Fruit fly (Drosophila melanogaster) whole organism, embryonic: ENCODE data around the gene Dhc36C.

Source experiments
- Antp ChIP-seq: fragments of 200-800 bp; sonication (Bioruptor generic); optimal IDR thresholded peaks from 3 replicates; lab custom pipeline; 2016; ENCODE audit warnings: missing biosample characterization, missing genetic modification characterization
- Bdp1 ChIP-seq: fragments of 200-800 bp; sonication (Bioruptor generic); optimal IDR thresholded peaks from 3 replicates; lab custom pipeline; 2016; ENCODE audit warnings: missing biosample characterization, missing genetic modification characterization
- BtbVII ChIP-seq: fragments of 200-800 bp; sonication (Bioruptor generic); optimal IDR thresholded peaks from 3 replicates; lab custom pipeline; 2017; ENCODE audit warnings: missing biosample characterization, mild to moderate bottlenecking, missing genetic modification characterization
- CG10147 ChIP-seq: fragments of 200-800 bp; sonication (Bioruptor generic); optimal IDR thresholded peaks from 2 replicates; lab custom pipeline; 2019; ENCODE audit warnings: missing biosample characterization, mild to moderate bottlenecking, missing genetic modification characterization, moderate library complexity
- CG10959 ChIP-seq: fragments of 200-800 bp; sonication (Bioruptor generic); IDR thresholded peaks from 2 replicates; pipeline ENCODE4 v1.3.6; 2022; ENCODE audit warnings: missing biosample characterization, missing genetic modification characterization
- CG12155 ChIP-seq: fragments of 200-800 bp; sonication (Bioruptor generic); optimal IDR thresholded peaks from 3 replicates; lab custom pipeline; 2016; ENCODE audit warnings: missing biosample characterization, missing genetic modification characterization
- CG12236 ChIP-seq: fragments of 200-800 bp; sonication (Bioruptor generic); optimal IDR thresholded peaks from 2 replicates; lab custom pipeline; 2016; ENCODE audit warnings: missing biosample characterization, missing genetic modification characterization
- CG12299 ChIP-seq: fragments of 200-800 bp; sonication (Bioruptor generic); optimal IDR thresholded peaks from 2 replicates; lab custom pipeline; 2018; ENCODE audit warnings: missing biosample characterization, mild to moderate bottlenecking, missing genetic modification characterization
- CG13287 ChIP-seq: fragments of 200-800 bp; sonication (Bioruptor generic); IDR thresholded peaks from 2 replicates; pipeline ENCODE4 v1.3.6; 2022; ENCODE audit warnings: missing biosample characterization, missing genetic modification characterization; ENCODE audit not compliant: partially characterized antibody
- CG14710 ChIP-seq: fragments of 200-800 bp; sonication (Bioruptor generic); optimal IDR thresholded peaks from 3 replicates; lab custom pipeline; 2019; ENCODE audit warnings: missing biosample characterization, mild to moderate bottlenecking, missing genetic modification characterization, moderate library complexity
- CG17186 ChIP-seq: fragments of 200-800 bp; sonication (Bioruptor generic); optimal IDR thresholded peaks from 3 replicates; lab custom pipeline; 2017; ENCODE audit warnings: missing biosample characterization, missing genetic modification reagents, missing genetic modification characterization
- CG1792 ChIP-seq: fragments of 200-800 bp; sonication (Bioruptor generic); optimal IDR thresholded peaks from 2 replicates; lab custom pipeline; 2016; ENCODE audit warnings: missing biosample characterization, missing genetic modification characterization
- CG1832 ChIP-seq: fragments of 200-800 bp; sonication (Bioruptor generic); optimal IDR thresholded peaks from 2 replicates; lab custom pipeline; 2017; ENCODE audit warnings: missing biosample characterization, mild to moderate bottlenecking, missing genetic modification characterization, inconsistent platforms
- CG2712 ChIP-seq: fragments of 200-800 bp; optimal IDR thresholded peaks from 3 replicates; lab custom pipeline; 2019; ENCODE audit warnings: missing biosample characterization, mild to moderate bottlenecking, missing genetic modification characterization, moderate library complexity
- CG32532 ChIP-seq: fragments of 200-800 bp; sonication (Bioruptor generic); IDR thresholded peaks from 2 replicates; pipeline ENCODE4 v1.3.6; 2022; ENCODE audit warnings: missing biosample characterization, missing genetic modification characterization
- CG5245 ChIP-seq: fragments of 200-800 bp; sonication (Bioruptor generic); optimal IDR thresholded peaks from 3 replicates; lab custom pipeline; 2016; ENCODE audit warnings: missing biosample characterization, missing genetic modification characterization
- CG5953 ChIP-seq: fragments of 200-800 bp; sonication (Bioruptor generic); IDR thresholded peaks from 2 replicates; pipeline ENCODE4 v1.3.6; 2022; ENCODE audit warnings: missing biosample characterization, missing genetic modification characterization
- CG7372 ChIP-seq: fragments of 200-800 bp; sonication (Bioruptor generic); IDR thresholded peaks from 2 replicates; pipeline ENCODE4 v1.3.6; 2022; ENCODE audit warnings: missing biosample characterization, missing genetic modification characterization
- CG7786 ChIP-seq: fragments of 200-800 bp; sonication (Bioruptor generic); optimal IDR thresholded peaks from 2 replicates; lab custom pipeline; 2016; ENCODE audit warnings: missing biosample characterization, missing genetic modification characterization
- ERR ChIP-seq: fragments of 200-800 bp; sonication (Bioruptor generic); optimal IDR thresholded peaks from 2 replicates; lab custom pipeline; 2016; ENCODE audit warnings: missing biosample characterization, missing genetic modification characterization
- Myb ChIP-seq: fragments of 200-800 bp; sonication (Bioruptor generic); optimal IDR thresholded peaks from 2 replicates; lab custom pipeline; 2016; ENCODE audit warnings: missing biosample characterization, missing genetic modification characterization
- Oli ChIP-seq: fragments of 200-800 bp; sonication (Bioruptor generic); optimal IDR thresholded peaks from 2 replicates; lab custom pipeline; 2018; ENCODE audit warnings: missing biosample characterization, mild to moderate bottlenecking, missing genetic modification characterization, moderate library complexity
- Sox100B ChIP-seq: fragments of 200-800 bp; sonication (Bioruptor generic); optimal IDR thresholded peaks from 3 replicates; lab custom pipeline; 2018; ENCODE audit warnings: missing biosample characterization, mild to moderate bottlenecking, missing genetic modification characterization
- Sry-β ChIP-seq: fragments of 200-800 bp; sonication (Bioruptor generic); optimal IDR thresholded peaks from 2 replicates; lab custom pipeline; 2018; ENCODE audit warnings: missing biosample characterization, mild to moderate bottlenecking, missing genetic modification characterization, moderate library complexity
- TFAM ChIP-seq: fragments of 200-800 bp; sonication (Bioruptor generic); optimal IDR thresholded peaks from 2 replicates; lab custom pipeline; 2017; ENCODE audit warnings: missing biosample characterization, missing genetic modification characterization, inconsistent platforms
- aop ChIP-seq: fragments of 200-800 bp; sonication (Bioruptor generic); IDR thresholded peaks from 2 replicates; pipeline ENCODE4 v1.3.6; 2022; ENCODE audit warnings: missing biosample characterization, missing genetic modification characterization
- crc ChIP-seq: fragments of 200-800 bp; sonication (Bioruptor generic); optimal IDR thresholded peaks from 2 replicates; lab custom pipeline; 2016; ENCODE audit warnings: missing biosample characterization, missing genetic modification characterization
- crp ChIP-seq, 2 experiments: fragments of 200-800 bp; sonication (Bioruptor generic); optimal IDR thresholded peaks; 2 replicates in 1 of 2; 3 replicates in 1 of 2; lab custom pipeline; 2017; ENCODE audit warnings: missing biosample characterization in 2 of 2, missing genetic modification characterization in 2 of 2, mild to moderate bottlenecking in 1 of 2, moderate library complexity in 1 of 2
- dimm ChIP-seq: fragments of 200-800 bp; sonication (Bioruptor generic); IDR thresholded peaks from 2 replicates; pipeline ENCODE4 v1.3.6; 2022; ENCODE audit warnings: missing biosample characterization, missing genetic modification characterization
- dmrt99B ChIP-seq: fragments of 200-800 bp; sonication (Bioruptor generic); optimal IDR thresholded peaks from 2 replicates; lab custom pipeline; 2018; ENCODE audit warnings: missing biosample characterization, mild to moderate bottlenecking, missing genetic modification characterization, moderate library complexity
- emc ChIP-seq: fragments of 200-800 bp; sonication (Bioruptor generic); optimal IDR thresholded peaks from 2 replicates; lab custom pipeline; 2016; ENCODE audit warnings: missing biosample characterization, missing genetic modification characterization
- esg ChIP-seq: fragments of 200-800 bp; sonication (Bioruptor generic); conservative IDR thresholded peaks from 2 replicates; pipeline ENCODE4 v1.3.6; 2022; ENCODE audit warnings: missing biosample characterization, missing genetic modification characterization
- gce ChIP-seq: fragments of 200-800 bp; sonication (Bioruptor generic); IDR thresholded peaks from 3 replicates; pipeline ENCODE4 v1.3.6; 2022; ENCODE audit warnings: missing biosample characterization, missing genetic modification characterization
- gcm2 ChIP-seq: fragments of 200-800 bp; sonication (Bioruptor generic); optimal IDR thresholded peaks from 2 replicates; lab custom pipeline; 2016; ENCODE audit warnings: missing biosample characterization, missing genetic modification characterization
- gem ChIP-seq: fragments of 200-800 bp; sonication (Bioruptor generic); optimal IDR thresholded peaks from 2 replicates; lab custom pipeline; 2019; ENCODE audit warnings: missing biosample characterization, mild to moderate bottlenecking, missing genetic modification characterization, moderate library complexity
- gsb-n ChIP-seq: fragments of 200-800 bp; sonication (Bioruptor generic); optimal IDR thresholded peaks from 3 replicates; lab custom pipeline; 2018; ENCODE audit warnings: missing biosample characterization, mild to moderate bottlenecking, missing genetic modification characterization
- lilli ChIP-seq: fragments of 200-800 bp; sonication (Bioruptor generic); optimal IDR thresholded peaks from 3 replicates; lab custom pipeline; 2016; ENCODE audit warnings: missing biosample characterization, missing genetic modification characterization
- pb ChIP-seq: fragments of 200-800 bp; sonication (Bioruptor generic); optimal IDR thresholded peaks from 3 replicates; lab custom pipeline; 2016; ENCODE audit warnings: missing biosample characterization, missing genetic modification characterization
- pfk ChIP-seq: fragments of 200-800 bp; sonication (Bioruptor generic); optimal IDR thresholded peaks from 2 replicates; lab custom pipeline; 2018; ENCODE audit warnings: missing biosample characterization, mild to moderate bottlenecking, missing genetic modification characterization, moderate library complexity
- pnt ChIP-seq: fragments of 200-800 bp; sonication (Bioruptor generic); optimal IDR thresholded peaks from 3 replicates; lab custom pipeline; 2016; ENCODE audit warnings: missing biosample characterization, missing genetic modification characterization
- prd ChIP-seq, 3 experiments: fragments of >200 bp in 2 of 3; fragments of 200-800 bp in 1 of 3; sonication (Bioruptor generic) in 1 of 3; optimal IDR thresholded peaks in 2 of 3; IDR thresholded peaks in 1 of 3; 2 replicates in 2 of 3; 3 replicates in 1 of 3; pipeline versions ENCODE4 v1.3.6 to Lab custom; 2017 to 2022; ENCODE audit warnings: missing biosample characterization in 1 of 3, missing genetic modification characterization in 1 of 3
- pum ChIP-seq: fragments of 200-800 bp; sonication (Bioruptor generic); optimal IDR thresholded peaks from 2 replicates; lab custom pipeline; 2016; ENCODE audit warnings: missing biosample characterization, missing genetic modification characterization
- repo ChIP-seq: fragments of 200-800 bp; sonication (Bioruptor generic); optimal IDR thresholded peaks from 2 replicates; lab custom pipeline; 2016; ENCODE audit warnings: missing biosample characterization, missing genetic modification characterization
- rib ChIP-seq: fragments of 200-800 bp; sonication (Bioruptor generic); IDR thresholded peaks from 2 replicates; pipeline ENCODE4 v1.3.6; 2022; ENCODE audit warnings: missing biosample characterization, missing genetic modification characterization
- ro ChIP-seq: fragments of 200-800 bp; sonication (Bioruptor generic); IDR thresholded peaks from 2 replicates; pipeline ENCODE4 v1.3.6; 2022; ENCODE audit warnings: missing biosample characterization, missing genetic modification characterization
- row ChIP-seq: fragments of 200-800 bp; sonication (Bioruptor generic); IDR thresholded peaks from 3 replicates; pipeline ENCODE4 v1.3.6; 2022; ENCODE audit warnings: missing biosample characterization, missing genetic modification characterization
- schlank ChIP-seq: fragments of 200-800 bp; sonication (Bioruptor generic); optimal IDR thresholded peaks from 2 replicates; lab custom pipeline; 2018; ENCODE audit warnings: missing biosample characterization, mild to moderate bottlenecking, missing genetic modification characterization
- slbo ChIP-seq: fragments of 200-800 bp; sonication (Bioruptor generic); IDR thresholded peaks from 2 replicates; pipeline ENCODE4 v1.3.6; 2022; ENCODE audit warnings: missing biosample characterization, missing genetic modification characterization
- sqz ChIP-seq: fragments of 200-800 bp; sonication (Bioruptor generic); optimal IDR thresholded peaks from 3 replicates; lab custom pipeline; 2018; ENCODE audit warnings: missing biosample characterization, mild to moderate bottlenecking, missing genetic modification characterization
- wdn ChIP-seq: fragments of 200-800 bp; sonication (Bioruptor generic); IDR thresholded peaks from 2 replicates; pipeline ENCODE4 v1.3.6; 2022; ENCODE audit warnings: missing biosample characterization, missing genetic modification characterization

Gene Dhc36C

dm6 chr2L:17514090-17514715, 13.0 kb downstream of the Dhc36C start (continued):
- peak; percentile 47; the same call in 1 of the 2 replicates for TF ChIP-seq ro (GFP tag; lab: Robert Waterston, UW)
- TF ChIP-seq Sox100B (GFP tag; lab: Kevin White, UChicago) = peak; percentile 85
- TF ChIP-seq schlank = peak; percentile 68
- TF ChIP-seq row (GFP tag; lab: Robert Waterston, UW) = peak; percentile 93
- TF ChIP-seq TFAM (GFP tag; lab: Kevin White, UChicago) = peak; percentile 73
- TF ChIP-seq Oli (tag; lab: Kevin White, UChicago) = peak; percentile 88
- peak; percentile 77 for TF ChIP-seq Antp (GFP tag; lab: Kevin White, UChicago)
- TF ChIP-seq CG12155 (GFP tag; lab: Kevin White, UChicago) = peak; percentile 73
- TF ChIP-seq esg = peak; percentile 72
- TF ChIP-seq aop (GFP tag; lab: Robert Waterston, UW) = peak; percentile 38; the same call in 1 of the 2 replicates
- TF ChIP-seq CG2712 (tag; lab: Kevin White, UChicago) = peak; percentile 96
- TF ChIP-seq Bdp1 (GFP tag; lab: Kevin White, UChicago) = peak; percentile 59
- peak; percentile 94 for TF ChIP-seq CG14710 (tag; lab: Kevin White, UChicago)
- TF ChIP-seq CG5953 (GFP tag; lab: Robert Waterston, UW) = 0 out of 2 replicates have a peak, but pooled peaks have one; percentile 23
- TF ChIP-seq lilli (GFP tag; lab: Kevin White, UChicago) = peak; percentile 76
- peak in 1 of 2 experiments; percentile 36 for TF ChIP-seq crp (GFP tag; optimal IDR thresholded peaks at IDR 0.05; lab: Kevin White, UChicago)
- TF ChIP-seq CG7786 = peak; percentile 64
- TF ChIP-seq gem (tag; lab: Kevin White, UChicago) = peak; percentile 94
- TF ChIP-seq CG13287 (GFP tag; lab: Robert Waterston, UW) = no peak
- TF ChIP-seq CG7372 (GFP tag; lab: Robert Waterston, UW) = peak; percentile 69
- TF ChIP-seq pum (GFP tag; lab: Kevin White, UChicago) = peak; percentile 79
- TF ChIP-seq Sry-β (GFP tag; lab: Kevin White, UChicago) = peak; percentile 39
- no peak for TF ChIP-seq Myb (GFP tag; lab: Kevin White, UChicago)
- peak; percentile 60 for TF ChIP-seq repo (GFP tag; lab: Kevin White, UChicago)
- TF ChIP-seq pnt (GFP tag; lab: Kevin White, UChicago) = peak; percentile 85
- TF ChIP-seq prd (optimal IDR thresholded peaks at IDR 0.05; lab: Kevin White, UChicago) = no peak
- peak; percentile 91 for TF ChIP-seq prd (GFP tag; IDR thresholded peaks at IDR 0.05; lab: Robert Waterston, UW)
- TF ChIP-seq CG32532 = peak; percentile 79
- TF ChIP-seq sqz = peak; percentile 86
- peak; percentile 79 for TF ChIP-seq slbo (GFP tag; lab: Robert Waterston, UW)
- TF ChIP-seq pb (GFP tag; lab: Kevin White, UChicago) = peak; percentile 66
- TF ChIP-seq CG1792 (GFP tag; lab: Kevin White, UChicago) = peak; percentile 56
- no peak for TF ChIP-seq CG1832
- peak; percentile 81 for TF ChIP-seq CG10147 (GFP tag; lab: Kevin White, UChicago)
- TF ChIP-seq gce = peak; percentile 82
- TF ChIP-seq dmrt99B (tag; lab: Kevin White, UChicago) = peak; percentile 94
- TF ChIP-seq CG17186 (GFP tag; lab: Kevin White, UChicago) = peak; percentile 18
- TF ChIP-seq BtbVII = peak; percentile 77
- TF ChIP-seq crc (GFP tag; lab: Kevin White, UChicago) = peak; percentile 12
- peak; percentile 48; the same call in 1 of the 2 replicates for TF ChIP-seq wdn (GFP tag; lab: Robert Waterston, UW)
- TF ChIP-seq CG5245 (GFP tag; lab: Kevin White, UChicago) = peak; percentile 80
- TF ChIP-seq rib (GFP tag; lab: Robert Waterston, UW) = peak; percentile 65; the same call in 1 of the 2 replicates
- TF ChIP-seq ERR = peak; percentile 72
- no peak for TF ChIP-seq gcm2 (GFP tag; lab: Kevin White, UChicago)
- TF ChIP-seq CG12236 (GFP tag; lab: Kevin White, UChicago) = peak; percentile 73
- no peak for TF ChIP-seq emc (GFP tag; lab: Kevin White, UChicago)
- TF ChIP-seq CG12299 = peak; percentile 85
- TF ChIP-seq dimm = peak; percentile 70
- TF ChIP-seq CG10959 (GFP tag; lab: Robert Waterston, UW) = peak; percentile 76
- no peak for TF ChIP-seq pfk (GFP tag; lab: Kevin White, UChicago)
- TF ChIP-seq gsb-n (tag; lab: Kevin White, UChicago) = peak; percentile 87
